Fruit fly (Drosophila melanogaster): ENCODE data around the gene Ube4A.

Gene Ube4A

DNA sequence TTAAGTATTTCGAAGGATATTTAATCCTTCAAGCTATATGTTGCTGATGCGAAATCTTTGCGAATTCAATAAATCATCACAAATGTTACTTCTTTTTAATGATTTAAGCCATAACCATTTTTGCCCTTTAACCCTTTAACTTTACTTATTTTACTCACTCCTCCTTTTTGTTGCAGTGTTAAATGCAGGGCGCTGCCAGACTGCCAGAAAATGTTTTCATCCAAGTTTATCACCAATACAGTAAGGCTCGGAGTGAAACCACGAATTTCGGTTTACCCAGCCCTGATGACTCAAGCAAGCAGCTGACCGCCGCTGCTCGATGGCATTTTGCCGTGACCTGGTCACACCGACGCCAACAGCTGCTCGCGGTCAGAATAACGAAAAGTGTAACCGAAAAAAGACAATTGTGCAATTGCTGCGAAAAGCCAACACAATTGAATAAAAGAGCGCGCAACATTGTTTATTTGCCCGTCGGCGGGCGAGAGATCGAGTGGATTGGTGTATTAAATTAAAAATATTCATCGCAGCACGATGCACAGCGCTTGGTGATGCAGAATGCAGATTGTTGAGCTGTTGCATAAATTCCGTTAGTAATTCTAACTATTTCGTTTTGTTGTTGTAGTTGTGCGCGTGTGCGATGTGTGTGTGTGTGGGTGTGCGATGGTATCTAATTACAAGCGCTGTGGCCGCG, 47.5 kb upstream of the Ube4A start, which contains the start of gene CG11050 (continued):
- TF ChIP-seq CG11294 (GFP tag; IDR thresholded peaks at IDR 0.05) (peak; percentile 37; the same call in 1 of the 2 replicates), CG3032 (tag; optimal IDR thresholded peaks at IDR 0.05) (peak; percentile 51), CG10669 (GFP tag; optimal IDR thresholded peaks at IDR 0.05) (peak; percentile 61), Eip93F (GFP tag; optimal IDR thresholded peaks at IDR 0.05) (no peak), Sox15 (GFP tag; optimal IDR thresholded peaks at IDR 0.05) (peak; percentile 41), CG16779 (tag; optimal IDR thresholded peaks at IDR 0.05) (peak; percentile 17), svp (GFP tag) (peak; percentile 81), ss (GFP tag; optimal IDR thresholded peaks at IDR 0.05) (no peak), dac (GFP tag; optimal IDR thresholded peaks at IDR 0.05) (peak; percentile 43), Sox14 (GFP tag; optimal IDR thresholded peaks at IDR 0.05) (peak; percentile 74), lz (GFP tag; optimal IDR thresholded peaks at IDR 0.05) (peak; percentile 64), CG8319 (GFP tag; optimal IDR thresholded peaks at IDR 0.05) (peak; percentile 27), net (GFP tag; optimal IDR thresholded peaks at IDR 0.05) (peak; percentile 80), Hr39 (GFP tag; optimal IDR thresholded peaks at IDR 0.05) (peak; percentile 75)

dm6 chr2L:6611374-6612005, 46.8 kb upstream of the Ube4A start:
- TF ChIP-seq Sox14 (GFP tag; optimal IDR thresholded peaks at IDR 0.05): no peak
- peak; percentile 58 for TF ChIP-seq Eip78C (GFP tag)
- no peak for TF ChIP-seq cyc (GFP tag; optimal IDR thresholded peaks at IDR 0.05)
- TF ChIP-seq CG32006 (GFP tag; optimal IDR thresholded peaks at IDR 0.05): peak; percentile 17
- no peak for TF ChIP-seq CG11762 (GFP tag; optimal IDR thresholded peaks at IDR 0.05; ENCODE audit: insufficient read depth)
- TF ChIP-seq CG31627 (GFP tag; optimal IDR thresholded peaks at IDR 0.05): no peak
- no peak for TF ChIP-seq Sox102F (GFP tag; optimal IDR thresholded peaks at IDR 0.05)
- TF ChIP-seq CG3919 (GFP tag; optimal IDR thresholded peaks at IDR 0.05): no peak
- peak; percentile 29 for TF ChIP-seq Hr4 (GFP tag; optimal IDR thresholded peaks at IDR 0.05)
- no peak for TF ChIP-seq Hr38 (GFP tag; optimal IDR thresholded peaks at IDR 0.05)
- peak; percentile 15 for TF ChIP-seq CG7368 (GFP tag; optimal IDR thresholded peaks at IDR 0.05)
- peak; percentile 6 for TF ChIP-seq net (GFP tag; optimal IDR thresholded peaks at IDR 0.05)
- TF ChIP-seq dsx (GFP tag; optimal IDR thresholded peaks at IDR 0.05; ENCODE audit: poor library complexity, severe bottlenecking): no peak
- TF ChIP-seq CG6276 (GFP tag; optimal IDR thresholded peaks at IDR 0.05): peak; percentile 2
- TF ChIP-seq Eip93F (GFP tag; optimal IDR thresholded peaks at IDR 0.05): no peak
- no peak for TF ChIP-seq OdsH (GFP tag; optimal IDR thresholded peaks at IDR 0.05)
- TF ChIP-seq CG11294 (GFP tag; IDR thresholded peaks at IDR 0.05): 0 out of 2 replicates have a peak, but pooled peaks have one; percentile 18
- no peak for TF ChIP-seq CG1621 (tag; optimal IDR thresholded peaks at IDR 0.05)
- TF ChIP-seq acj6 (GFP tag; optimal IDR thresholded peaks at IDR 0.05): peak; percentile 19
- TF ChIP-seq svp (GFP tag): no peak

DNA sequence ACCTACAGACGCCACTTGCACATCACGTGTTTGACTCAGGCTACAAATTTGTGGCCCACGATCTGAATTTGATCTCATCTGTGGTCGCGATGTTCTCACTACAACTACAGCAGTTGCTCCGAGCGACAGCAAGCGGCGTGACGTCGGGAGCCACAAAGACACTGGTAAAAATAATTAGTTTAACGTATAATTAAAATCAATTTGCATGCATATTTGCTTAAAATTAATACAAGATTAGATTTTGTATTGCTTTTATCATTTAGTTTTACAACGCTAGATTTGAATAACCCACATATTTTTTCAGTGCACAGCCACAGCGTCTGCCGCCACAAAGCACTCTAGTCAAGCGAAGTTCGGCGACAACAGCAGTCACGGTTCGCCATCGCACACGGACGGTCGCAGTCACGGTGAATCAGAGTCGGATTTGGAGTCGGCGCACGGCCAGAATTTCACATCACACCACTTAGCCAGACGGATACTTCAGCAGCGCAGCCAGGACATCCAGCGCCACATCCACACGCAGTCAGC, 45.8 kb upstream of the Ube4A start:
- peak; percentile 100 for TF ChIP-seq spab (GFP tag; optimal IDR thresholded peaks at IDR 0.05)
- TF ChIP-seq CG6808 (GFP tag; optimal IDR thresholded peaks at IDR 0.05): peak; percentile 99
- TF ChIP-seq CG10631 (GFP tag; optimal IDR thresholded peaks at IDR 0.05): peak; percentile 100
- TF ChIP-seq Eip93F (GFP tag; optimal IDR thresholded peaks at IDR 0.05): peak; percentile 100
- peak; percentile 100 for TF ChIP-seq fd59A (GFP tag; optimal IDR thresholded peaks at IDR 0.05)
- peak; percentile 100 for TF ChIP-seq net (GFP tag; optimal IDR thresholded peaks at IDR 0.05)
- peak; percentile 100 for TF ChIP-seq pdm3 (GFP tag; optimal IDR thresholded peaks at IDR 0.05)
- TF ChIP-seq CG11294 (GFP tag; IDR thresholded peaks at IDR 0.05): peak; percentile 100
- TF ChIP-seq Smox (GFP tag; optimal IDR thresholded peaks at IDR 0.05): peak; percentile 100
- peak; percentile 100 for TF ChIP-seq cyc (GFP tag; optimal IDR thresholded peaks at IDR 0.05)
- peak; percentile 100 for TF ChIP-seq Sox15 (GFP tag; optimal IDR thresholded peaks at IDR 0.05)
- peak; percentile 100 for TF ChIP-seq CG6854 (GFP tag; optimal IDR thresholded peaks at IDR 0.05)
- TF ChIP-seq Met (GFP tag; optimal IDR thresholded peaks at IDR 0.05): peak; percentile 100
- peak; percentile 100 for TF ChIP-seq Hr39 (GFP tag; optimal IDR thresholded peaks at IDR 0.05)
- peak; percentile 100 for TF ChIP-seq Gug (GFP tag; IDR thresholded peaks at IDR 0.05)
- peak; percentile 100 for TF ChIP-seq lz (GFP tag; optimal IDR thresholded peaks at IDR 0.05)
- peak; percentile 100 for TF ChIP-seq CG10669 (GFP tag; optimal IDR thresholded peaks at IDR 0.05)
- peak; percentile 100 for TF ChIP-seq CG3919 (GFP tag; optimal IDR thresholded peaks at IDR 0.05)
- TF ChIP-seq CG11762 (GFP tag; optimal IDR thresholded peaks at IDR 0.05; ENCODE audit: insufficient read depth): peak; percentile 100
- peak; percentile 100 for TF ChIP-seq Eip75B (GFP tag; optimal IDR thresholded peaks at IDR 0.05)
- peak; percentile 99 for TF ChIP-seq fd85E (GFP tag; optimal IDR thresholded peaks at IDR 0.05)
- peak; percentile 100 for TF ChIP-seq CG15336 (GFP tag; IDR thresholded peaks at IDR 0.05)
- TF ChIP-seq CG1621 (tag; optimal IDR thresholded peaks at IDR 0.05): peak; percentile 100
- peak; percentile 100 for TF ChIP-seq esn (GFP tag; optimal IDR thresholded peaks at IDR 0.05)
- peak; percentile 100 for TF ChIP-seq CG6792 (GFP tag; optimal IDR thresholded peaks at IDR 0.05)
- TF ChIP-seq Hr38 (GFP tag; optimal IDR thresholded peaks at IDR 0.05): peak; percentile 98
- TF ChIP-seq dac (GFP tag; optimal IDR thresholded peaks at IDR 0.05): peak; percentile 100
- TF ChIP-seq Hr4 (GFP tag; optimal IDR thresholded peaks at IDR 0.05): peak; percentile 100

Data from whole organism, prepupa.